Fruit fly (Drosophila melanogaster) whole organism, embryonic: Measurements from ENCODE around the gene CG13801.

ENCODE experiments used
- Atf3 ChIP-seq: fragments of 200-800 bp; sonication (Bioruptor generic); optimal IDR thresholded peaks from 3 replicates; lab custom pipeline; 2016; ENCODE audit warnings: missing biosample characterization, missing genetic modification characterization
- Bteb2 ChIP-seq: fragments of 200-800 bp; sonication (Bioruptor generic); optimal IDR thresholded peaks from 2 replicates; lab custom pipeline; 2016; ENCODE audit warnings: missing biosample characterization, missing genetic modification characterization
- CG1024 ChIP-seq: fragments of 200-800 bp; sonication (Bioruptor generic); IDR thresholded peaks from 2 replicates; pipeline ENCODE4 v1.3.6; 2022; ENCODE audit warnings: missing biosample characterization, missing genetic modification characterization
- CG11085 ChIP-seq: fragments of 200-800 bp; sonication (Bioruptor generic); IDR thresholded peaks from 2 replicates; pipeline ENCODE4 v1.3.6; 2022; ENCODE audit warnings: missing biosample characterization, missing genetic modification characterization
- CG11247 ChIP-seq: fragments of 200-800 bp; sonication (Bioruptor generic); IDR thresholded peaks from 2 replicates; pipeline ENCODE4 v1.3.6; 2022; ENCODE audit warnings: missing biosample characterization, missing genetic modification characterization
- CG12659 ChIP-seq: fragments of 200-800 bp; sonication (Bioruptor generic); optimal IDR thresholded peaks from 3 replicates; lab custom pipeline; 2017; ENCODE audit warnings: mild to moderate bottlenecking, missing biosample characterization, missing genetic modification reagents, missing genetic modification characterization
- CG15011 ChIP-seq: fragments of 200-800 bp; sonication (Bioruptor generic); optimal IDR thresholded peaks from 3 replicates; lab custom pipeline; 2018; ENCODE audit warnings: missing biosample characterization, mild to moderate bottlenecking, missing genetic modification characterization
- CG2199 ChIP-seq: fragments of 200-800 bp; sonication (Bioruptor generic); IDR thresholded peaks from 3 replicates; pipeline ENCODE4 v1.3.6; 2022; ENCODE audit warnings: missing biosample characterization, missing genetic modification characterization
- CG2875 ChIP-seq: fragments of 200-800 bp; sonication (Bioruptor generic); optimal IDR thresholded peaks from 2 replicates; lab custom pipeline; 2017; ENCODE audit warnings: missing biosample characterization, mild to moderate bottlenecking, missing genetic modification characterization, missing genetic modification reagents
- CG3065 ChIP-seq: fragments of 200-800 bp; sonication (Bioruptor generic); optimal IDR thresholded peaks from 2 replicates; lab custom pipeline; 2016; ENCODE audit warnings: missing biosample characterization, missing genetic modification characterization
- CG32532 ChIP-seq: fragments of 200-800 bp; sonication (Bioruptor generic); IDR thresholded peaks from 2 replicates; pipeline ENCODE4 v1.3.6; 2022; ENCODE audit warnings: missing biosample characterization, missing genetic modification characterization
- CG32772 ChIP-seq: fragments of 200-800 bp; sonication (Bioruptor generic); IDR thresholded peaks from 2 replicates; pipeline ENCODE4 v1.3.6; 2022; ENCODE audit warnings: missing biosample characterization, missing genetic modification characterization
- CG3281 ChIP-seq: fragments of 200-800 bp; sonication (Bioruptor generic); optimal IDR thresholded peaks from 3 replicates; lab custom pipeline; 2017; ENCODE audit warnings: missing biosample characterization, mild to moderate bottlenecking, missing genetic modification characterization
- CG3726 ChIP-seq: fragments of 200-800 bp; sonication (Bioruptor generic); IDR thresholded peaks from 3 replicates; pipeline ENCODE4, ENCODE4 v1.3.6; 2022; ENCODE audit warnings: missing biosample characterization, missing genetic modification characterization
- CG7745 ChIP-seq: fragments of 200-800 bp; sonication (Bioruptor generic); optimal IDR thresholded peaks from 2 replicates; lab custom pipeline; 2018; ENCODE audit warnings: missing biosample characterization, mild to moderate bottlenecking, missing genetic modification characterization, moderate library complexity
- CG7963 ChIP-seq: fragments of 200-800 bp; sonication (Bioruptor generic); IDR thresholded peaks from 3 replicates; pipeline ENCODE4 v1.3.6; 2022; ENCODE audit warnings: missing biosample characterization, missing genetic modification characterization; ENCODE audit not compliant: partially characterized antibody
- CG8944 ChIP-seq: fragments of 200-800 bp; sonication (Bioruptor generic); optimal IDR thresholded peaks from 3 replicates; lab custom pipeline; 2016; ENCODE audit warnings: missing biosample characterization, missing genetic modification characterization
- CTCF ChIP-seq: fragments of 200-800 bp; sonication (Bioruptor generic); optimal IDR thresholded peaks from 2 replicates; lab custom pipeline; 2017; ENCODE audit warnings: missing biosample characterization, mild to moderate bottlenecking, missing genetic modification characterization, moderate library complexity
- Deaf1 ChIP-seq: fragments of 200-800 bp; optimal IDR thresholded peaks from 3 replicates; lab custom pipeline; 2019; ENCODE audit warnings: missing biosample characterization, mild to moderate bottlenecking, missing genetic modification characterization, moderate library complexity
- Doc3 ChIP-seq: fragments of 200-800 bp; sonication (Bioruptor generic); IDR thresholded peaks from 3 replicates; pipeline ENCODE4 v1.3.6; 2022; ENCODE audit warnings: missing biosample characterization, missing genetic modification characterization; ENCODE audit not compliant: partially characterized antibody
- Ets65A ChIP-seq: fragments of 200-800 bp; sonication (Bioruptor generic); peaks from one replicate; lab custom pipeline; 2016; ENCODE audit warnings: missing biosample characterization, missing genetic modification characterization
- Fer1 ChIP-seq: fragments of 200-800 bp; sonication (Bioruptor generic); optimal IDR thresholded peaks from 2 replicates; lab custom pipeline; 2017; ENCODE audit warnings: missing biosample characterization, mild to moderate bottlenecking, missing genetic modification characterization
- GATAe ChIP-seq: fragments of 200-800 bp; sonication (Bioruptor generic); conservative IDR thresholded peaks from 2 replicates; pipeline ENCODE4 v1.3.6; 2022; ENCODE audit warnings: missing biosample characterization, missing genetic modification characterization
- Hmr ChIP-seq: fragments of 200-800 bp; sonication (Bioruptor generic); optimal IDR thresholded peaks from 3 replicates; lab custom pipeline; 2017; ENCODE audit warnings: mild to moderate bottlenecking, missing biosample characterization, missing genetic modification reagents, missing genetic modification characterization
- Hr78 ChIP-seq, 2 experiments: fragments of 200-800 bp in 1 of 2; fragments of >200 bp in 1 of 2; sonication (Bioruptor generic) in 1 of 2; optimal IDR thresholded peaks; 2 replicates each; lab custom pipeline; 2017 to 2019; ENCODE audit warnings: missing biosample characterization in 2 of 2, missing genetic modification characterization in 2 of 2, mild to moderate bottlenecking in 1 of 2, moderate library complexity in 1 of 2
- Max ChIP-seq: fragments of 200-800 bp; sonication (Bioruptor generic); optimal IDR thresholded peaks from 2 replicates; lab custom pipeline; 2016; ENCODE audit warnings: missing biosample characterization, mild to moderate bottlenecking, missing genetic modification characterization
- Med ChIP-seq: fragments of 200-800 bp; sonication (Bioruptor generic); peaks from one replicate; lab custom pipeline; 2016; ENCODE audit warnings: missing biosample characterization, missing genetic modification characterization, mild to moderate bottlenecking, inconsistent platforms, moderate library complexity
- Sox100B ChIP-seq: fragments of 200-800 bp; sonication (Bioruptor generic); optimal IDR thresholded peaks from 3 replicates; lab custom pipeline; 2018; ENCODE audit warnings: missing biosample characterization, mild to moderate bottlenecking, missing genetic modification characterization
- al ChIP-seq: fragments of 200-800 bp; sonication (Bioruptor generic); IDR thresholded peaks from 2 replicates; pipeline ENCODE4 v1.3.6; 2022; ENCODE audit warnings: missing biosample characterization, missing genetic modification characterization
- cg ChIP-seq: fragments of 200-800 bp; sonication (Bioruptor generic); optimal IDR thresholded peaks from 3 replicates; lab custom pipeline; 2019; ENCODE audit warnings: missing biosample characterization, mild to moderate bottlenecking, missing genetic modification characterization, moderate library complexity
- emc ChIP-seq: fragments of 200-800 bp; sonication (Bioruptor generic); optimal IDR thresholded peaks from 2 replicates; lab custom pipeline; 2016; ENCODE audit warnings: missing biosample characterization, missing genetic modification characterization
- exex ChIP-seq: fragments of 200-800 bp; sonication (Bioruptor generic); optimal IDR thresholded peaks from 4 replicates; lab custom pipeline; 2018; ENCODE audit warnings: missing biosample characterization, mild to moderate bottlenecking, missing genetic modification characterization, moderate library complexity
- gcm2 ChIP-seq: fragments of 200-800 bp; sonication (Bioruptor generic); optimal IDR thresholded peaks from 2 replicates; lab custom pipeline; 2016; ENCODE audit warnings: missing biosample characterization, missing genetic modification characterization
- gsb-n ChIP-seq: fragments of 200-800 bp; sonication (Bioruptor generic); optimal IDR thresholded peaks from 3 replicates; lab custom pipeline; 2018; ENCODE audit warnings: missing biosample characterization, mild to moderate bottlenecking, missing genetic modification characterization
- hbn ChIP-seq: fragments of 200-800 bp; sonication (Bioruptor generic); IDR thresholded peaks from 2 replicates; pipeline ENCODE4 v1.3.6; 2022; ENCODE audit warnings: missing biosample characterization, missing genetic modification characterization; ENCODE audit not compliant: partially characterized antibody
- lilli ChIP-seq: fragments of 200-800 bp; sonication (Bioruptor generic); optimal IDR thresholded peaks from 3 replicates; lab custom pipeline; 2016; ENCODE audit warnings: missing biosample characterization, missing genetic modification characterization
- odd ChIP-seq: fragments of 200-800 bp; sonication (Bioruptor generic); optimal IDR thresholded peaks from 2 replicates; lab custom pipeline; 2017; ENCODE audit warnings: missing biosample characterization, mild to moderate bottlenecking, missing genetic modification characterization
- repo ChIP-seq: fragments of 200-800 bp; sonication (Bioruptor generic); optimal IDR thresholded peaks from 2 replicates; lab custom pipeline; 2016; ENCODE audit warnings: missing biosample characterization, missing genetic modification characterization
- sens ChIP-seq: fragments of 200-800 bp; sonication (Bioruptor generic); peaks from one replicate; lab custom pipeline; 2016; ENCODE audit warnings: missing biosample characterization, missing genetic modification characterization
- sqz ChIP-seq: fragments of 200-800 bp; sonication (Bioruptor generic); optimal IDR thresholded peaks from 3 replicates; lab custom pipeline; 2018; ENCODE audit warnings: missing biosample characterization, mild to moderate bottlenecking, missing genetic modification characterization
- sug ChIP-seq: fragments of 200-800 bp; optimal IDR thresholded peaks from 2 replicates; lab custom pipeline; 2019; ENCODE audit warnings: missing biosample characterization, mild to moderate bottlenecking, missing genetic modification characterization, moderate library complexity
- zen ChIP-seq: fragments of 200-800 bp; sonication (Bioruptor generic); optimal IDR thresholded peaks from 3 replicates; lab custom pipeline; 2018; ENCODE audit warnings: missing biosample characterization, mild to moderate bottlenecking, missing genetic modification characterization, moderate library complexity
- zen2 ChIP-seq: fragments of 200-800 bp; sonication (Bioruptor generic); IDR thresholded peaks from 3 replicates; pipeline ENCODE4 v1.3.6; 2022; ENCODE audit warnings: missing biosample characterization, missing genetic modification characterization; ENCODE audit not compliant: partially characterized antibody

Gene CG13801

dm6 chr3L:2402206-2402605 lies 41.8 kb downstream of the CG13801 start (continued):
- TF ChIP-seq Atf3 (GFP tag; lab: Kevin White, UChicago) (no peak), CG32532 (GFP tag; lab: Robert Waterston, UW) (no peak), GATAe (GFP tag; lab: Robert Waterston, UW) (peak; percentile 18; the same call in 1 of the 2 replicates), exex (tag; lab: Kevin White, UChicago) (peak; percentile 54), CG32772 (GFP tag; lab: Robert Waterston, UW) (no peak), Fer1 (GFP tag; lab: Kevin White, UChicago) (peak; percentile 43), sug (tag; lab: Kevin White, UChicago) (peak; percentile 45), Deaf1 (tag; lab: Kevin White, UChicago) (peak; percentile 18), CG2199 (GFP tag; lab: Robert Waterston, UW) (no peak), Hmr (GFP tag; lab: Kevin White, UChicago) (no peak), Doc3 (no peak), CG3281 (peak; percentile 5), lilli (GFP tag; lab: Kevin White, UChicago) (no peak), CG3726 (no peak), zen2 (GFP tag; lab: Robert Waterston, UW) (no peak), CTCF (no peak), sqz (GFP tag; lab: Kevin White, UChicago) (no peak), al (GFP tag; lab: Robert Waterston, UW) (no peak), CG7745 (tag; lab: Kevin White, UChicago) (no peak), CG11247 (no peak), gsb-n (tag; lab: Kevin White, UChicago) (no peak), emc (GFP tag; lab: Kevin White, UChicago) (no peak), CG1024 (GFP tag; lab: Robert Waterston, UW) (no peak), Max (GFP tag; lab: Kevin White, UChicago) (no peak), CG8944 (GFP tag; lab: Kevin White, UChicago) (no peak), CG15011 (no peak), odd (GFP tag; lab: Kevin White, UChicago) (no peak), repo (GFP tag; lab: Kevin White, UChicago) (no peak), cg (no peak), CG12659 (GFP tag; lab: Kevin White, UChicago) (no peak), Sox100B (no peak), sens (GFP tag; lab: Kevin White, UChicago) (peak; percentile 55), hbn (no peak), CG3065 (GFP tag; lab: Kevin White, UChicago) (no peak)

- peak; percentile 58 for TF ChIP-seq CTCF
- TF ChIP-seq Hr78 (GFP tag; optimal IDR thresholded peaks at IDR 0.05; lab: Kevin White, UChicago) = no peak
These were observed 46.9 kb downstream of the CG13801 start for dm6 chr3L:2407271-2407670.

dm6 chr3L:2407945-2408344 lies 47.6 kb downstream of the CG13801 start:
- TF ChIP-seq CG7963 (GFP tag; lab: Robert Waterston, UW) (peak; percentile 11; the same call in 1 of the 3 replicates), CG11085 (GFP tag; lab: Robert Waterston, UW) (peak; percentile 20; the same call in 1 of the 2 replicates), gcm2 (GFP tag; lab: Kevin White, UChicago) (no peak), CG2875 (no peak), Bteb2 (no peak), Med (GFP tag; lab: Kevin White, UChicago) (peak; percentile 1), zen (peak; percentile 96), Ets65A (GFP tag; lab: Kevin White, UChicago) (peak; percentile 31)
- TF ChIP-seq, all 482 proteins: peak for 5
